Worm (Caenorhabditis elegans): Measurements from ENCODE around the gene ubq-1.

DNA sequence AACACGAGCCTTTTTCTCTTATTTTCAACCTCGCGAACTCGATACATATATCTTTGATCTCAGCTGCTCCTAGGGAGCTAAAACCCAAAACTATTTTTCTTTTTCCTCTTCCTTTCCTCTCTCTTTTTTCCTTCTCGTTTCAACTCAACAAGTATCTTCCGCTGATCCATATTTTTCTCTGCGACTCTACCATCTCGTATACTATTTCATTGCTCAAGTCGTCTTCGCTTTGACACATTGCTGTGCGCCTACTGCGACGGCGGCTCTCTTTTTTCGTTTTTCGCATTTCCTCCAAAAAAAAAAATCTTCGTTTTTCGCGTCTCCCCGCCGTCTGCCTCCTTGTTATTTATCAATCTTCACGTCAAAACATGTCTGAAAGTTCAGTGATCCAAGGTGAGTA, 9.8 kb downstream of the ubq-1 start:
- TF ChIP-seq klf-2 (GFP tag; conservative IDR thresholded peaks at IDR 0.05): no peak
- no peak for TF ChIP-seq T22C8.4 (GFP tag; IDR thresholded peaks at IDR 0.05)
- TF ChIP-seq tab-1 (GFP tag; IDR thresholded peaks at IDR 0.05): no peak
- no peak for TF ChIP-seq ref-1 (GFP tag; conservative IDR thresholded peaks at IDR 0.05)
- TF ChIP-seq cog-1 (tag; optimal IDR thresholded peaks at IDR 0.05): no peak

Data from whole organism, midembryonic.